Worm (Caenorhabditis elegans): ENCODE measurements around the gene F20B6.4.

Gene F20B6.4

ce11 chrX:4209131-4209530, 12.8 kb upstream of the F20B6.4 start (continued):
- TF ChIP-seq zag-1 (tag; optimal IDR thresholded peaks at IDR 0.05) (peak; percentile 99), F13H6.1 (tag; optimal IDR thresholded peaks at IDR 0.05) (peak; percentile 99), nhr-23 (tag; optimal IDR thresholded peaks at IDR 0.05) (peak; percentile 49), unc-55 (GFP tag; optimal IDR thresholded peaks at IDR 0.05) (peak; percentile 99), aly-2 (tag; optimal IDR thresholded peaks at IDR 0.05) (no peak), unc-62 (GFP tag; optimal IDR thresholded peaks at IDR 0.05) (peak; percentile 81), elt-1 (tag; optimal IDR thresholded peaks at IDR 0.05) (peak; percentile 61)

ce11 chrX:4208495-4208894, 12.2 kb upstream of the F20B6.4 start:
- TF ChIP-seq ceh-82 (tag; optimal IDR thresholded peaks at IDR 0.05) = no peak
- TF ChIP-seq ztf-11 (tag; optimal IDR thresholded peaks at IDR 0.05) = no peak
- TF ChIP-seq gmeb-1 (tag; optimal IDR thresholded peaks at IDR 0.05) = peak; percentile 79
- TF ChIP-seq unc-62 (GFP tag; optimal IDR thresholded peaks at IDR 0.05) = no peak
- no peak for TF ChIP-seq nhr-11 (tag; optimal IDR thresholded peaks at IDR 0.05)
- TF ChIP-seq ama-1 (optimal IDR thresholded peaks at IDR 0.05) = no peak
- TF ChIP-seq nhr-21 (tag; optimal IDR thresholded peaks at IDR 0.05) = peak; percentile 60
- TF ChIP-seq alr-1 (tag; optimal IDR thresholded peaks at IDR 0.05) = no peak
- TF ChIP-seq fos-1 (tag; optimal IDR thresholded peaks at IDR 0.05) = no peak
- no peak for TF ChIP-seq peb-1 (tag; optimal IDR thresholded peaks at IDR 0.05)
- TF ChIP-seq snpc-4 (tag; optimal IDR thresholded peaks at IDR 0.05) = peak; percentile 24
- no peak for TF ChIP-seq mab-5 (tag; optimal IDR thresholded peaks at IDR 0.05)
- peak; percentile 69 for TF ChIP-seq crh-2 (tag; optimal IDR thresholded peaks at IDR 0.05)
- no peak for TF ChIP-seq mdl-1 (tag; optimal IDR thresholded peaks at IDR 0.05)
- no peak for TF ChIP-seq blmp-1 (tag; optimal IDR thresholded peaks at IDR 0.05; ENCODE audit: insufficient read depth)
- TF ChIP-seq aly-2 (tag; optimal IDR thresholded peaks at IDR 0.05) = no peak
- no peak for TF ChIP-seq ZK546.5 (tag; optimal IDR thresholded peaks at IDR 0.05)
- peak; percentile 45 for TF ChIP-seq mbf-1 (tag; optimal IDR thresholded peaks at IDR 0.05)
- TF ChIP-seq nhr-77 (tag; optimal IDR thresholded peaks at IDR 0.05) = peak; percentile 79
- TF ChIP-seq nhr-23 (tag; optimal IDR thresholded peaks at IDR 0.05) = no peak
- TF ChIP-seq elt-1 (tag; optimal IDR thresholded peaks at IDR 0.05) = no peak
- TF ChIP-seq nhr-129 (tag; optimal IDR thresholded peaks at IDR 0.05) = peak; percentile 48
- TF ChIP-seq R02D3.7 (tag; optimal IDR thresholded peaks at IDR 0.05) = no peak
- no peak for TF ChIP-seq dmd-4 (tag; optimal IDR thresholded peaks at IDR 0.05)
- no peak for TF ChIP-seq zag-1 (tag; optimal IDR thresholded peaks at IDR 0.05)
- no peak for TF ChIP-seq lin-13 (GFP tag; optimal IDR thresholded peaks at IDR 0.05)
- no peak for TF ChIP-seq nhr-25 (tag; optimal IDR thresholded peaks at IDR 0.05)
- no peak for TF ChIP-seq nhr-12 (tag; optimal IDR thresholded peaks at IDR 0.05)
- TF ChIP-seq lsy-2 (tag; optimal IDR thresholded peaks at IDR 0.05) = peak in 1 of 2 experiments; percentile 54
- no peak for TF ChIP-seq unc-39 (tag; optimal IDR thresholded peaks at IDR 0.05)
- TF ChIP-seq sma-3 (GFP tag; optimal IDR thresholded peaks at IDR 0.05) = peak; percentile 80
- TF ChIP-seq nhr-237 (tag; optimal IDR thresholded peaks at IDR 0.05) = no peak
- no peak for TF ChIP-seq lin-39 (tag; optimal IDR thresholded peaks at IDR 0.05)
- TF ChIP-seq ztf-1 (GFP tag; conservative IDR thresholded peaks at IDR 0.05) = no peak
- no peak for TF ChIP-seq C34F6.9 (tag; optimal IDR thresholded peaks at IDR 0.05)
- TF ChIP-seq sma-9 (GFP tag; optimal IDR thresholded peaks at IDR 0.05) = peak; percentile 75
- no peak for TF ChIP-seq sma-9 (tag; optimal IDR thresholded peaks at IDR 0.05)
- TF ChIP-seq Y55F3AM.14 (GFP tag; optimal IDR thresholded peaks at IDR 0.05) = no peak
- no peak for TF ChIP-seq nhr-10 (tag; optimal IDR thresholded peaks at IDR 0.05)
- TF ChIP-seq ceh-16 (tag; optimal IDR thresholded peaks at IDR 0.05) = no peak
- TF ChIP-seq unc-55 (GFP tag; optimal IDR thresholded peaks at IDR 0.05) = no peak
- no peak for TF ChIP-seq skn-1 (tag; optimal IDR thresholded peaks at IDR 0.05)
- TF ChIP-seq nhr-6 (tag; optimal IDR thresholded peaks at IDR 0.05) = peak; percentile 73
- TF ChIP-seq ztf-4 (tag; optimal IDR thresholded peaks at IDR 0.05) = no peak
- no peak for TF ChIP-seq egl-27 (tag; optimal IDR thresholded peaks at IDR 0.05)
- TF ChIP-seq sem-4 (tag; optimal IDR thresholded peaks at IDR 0.05) = no peak
- no peak for TF ChIP-seq lin-11 (tag; optimal IDR thresholded peaks at IDR 0.05)
- no peak for TF ChIP-seq F13H6.1 (tag; optimal IDR thresholded peaks at IDR 0.05)
- TF ChIP-seq elt-3 (tag; optimal IDR thresholded peaks at IDR 0.05) = no peak

All from whole organism, L2 larva.